Fruit fly (Drosophila melanogaster): ENCODE results near the gene pHCl-2.

DNA sequence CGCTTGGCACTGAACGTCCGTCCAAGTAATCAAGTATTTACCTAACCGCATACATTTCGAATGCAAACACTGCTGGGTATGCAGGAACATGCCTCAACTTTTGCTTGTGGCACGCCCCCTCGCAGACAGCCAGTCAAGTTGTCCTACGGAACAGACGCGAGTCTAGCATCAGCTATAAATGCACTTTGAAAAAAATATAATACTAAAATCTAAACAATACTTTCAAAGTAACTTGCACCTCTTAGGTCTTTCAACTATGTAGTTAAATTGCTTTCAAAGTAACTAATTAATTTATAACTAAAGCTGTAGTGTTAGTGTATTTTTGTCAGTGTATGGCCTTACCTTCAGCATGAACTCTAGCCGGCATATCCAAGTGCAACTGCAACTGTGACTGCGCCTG, 24.6 kb upstream of the pHCl-2 start:
- TF ChIP-seq HLH106 (tag; optimal IDR thresholded peaks at IDR 0.05): no peak
- no peak for TF ChIP-seq Abd-B (GFP tag; optimal IDR thresholded peaks at IDR 0.05)
- no peak for TF ChIP-seq tai (GFP tag; optimal IDR thresholded peaks at IDR 0.05)
- TF ChIP-seq br (GFP tag; optimal IDR thresholded peaks at IDR 0.05): no peak
- no peak for TF ChIP-seq Hr78 (GFP tag; optimal IDR thresholded peaks at IDR 0.05)
- no peak for TF ChIP-seq psq (GFP tag; optimal IDR thresholded peaks at IDR 0.05)
- TF ChIP-seq CG9705 (GFP tag; optimal IDR thresholded peaks at IDR 0.05): no peak
- TF ChIP-seq dl (GFP tag; optimal IDR thresholded peaks at IDR 0.05; ENCODE audit: insufficient read depth in 1 of 2, partially characterized antibody in 2 of 2): no peak
- no peak for TF ChIP-seq Rel (GFP tag; optimal IDR thresholded peaks at IDR 0.05)
- no peak for TF ChIP-seq Rel (tag; optimal IDR thresholded peaks at IDR 0.05)
- TF ChIP-seq h (GFP tag; optimal IDR thresholded peaks at IDR 0.05): peak; percentile 3
- TF ChIP-seq Dfd (GFP tag; optimal IDR thresholded peaks at IDR 0.05): no peak
- no peak for TF ChIP-seq N (GFP tag; optimal IDR thresholded peaks at IDR 0.05)
- TF ChIP-seq usp (GFP tag; optimal IDR thresholded peaks at IDR 0.05): no peak

Data from whole organism, wandering third instar larva.